Worm (Caenorhabditis elegans): ENCODE measurements around the gene K07H8.8.

DNA sequence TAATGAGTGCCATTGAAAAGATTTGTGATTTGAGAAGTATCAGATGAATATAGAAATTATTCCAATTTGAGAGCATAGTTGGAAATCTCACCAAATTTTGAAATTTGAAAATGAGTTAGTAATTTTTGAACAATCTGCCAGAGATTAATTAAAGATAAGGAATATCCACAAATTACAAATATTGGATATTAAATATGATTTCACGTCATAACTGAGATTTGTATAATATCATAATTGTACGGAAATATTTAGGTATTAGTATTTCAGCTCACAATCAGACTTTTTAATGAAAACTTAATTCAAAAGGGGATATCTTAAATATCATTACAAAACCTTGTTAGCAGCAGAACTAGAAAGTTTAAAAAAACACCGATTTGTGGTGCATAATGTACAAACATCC lies 8.3 kb downstream of the K07H8.8 start, which contains the start of gene K07H8.7:
- TF ChIP-seq klf-2 (GFP tag; conservative IDR thresholded peaks at IDR 0.05) (no peak), cog-1 (tag; optimal IDR thresholded peaks at IDR 0.05) (no peak), T22C8.4 (GFP tag; IDR thresholded peaks at IDR 0.05) (no peak), flt-1 (GFP tag; IDR thresholded peaks at IDR 0.05) (no peak), ztf-23 (GFP tag; IDR thresholded peaks at IDR 0.05) (no peak), ztf-29 (GFP tag; IDR thresholded peaks at IDR 0.05) (no peak), ref-1 (GFP tag; conservative IDR thresholded peaks at IDR 0.05) (no peak), med-1 (GFP tag; optimal IDR thresholded peaks at IDR 0.05; ENCODE audit: insufficient read depth) (no peak), tab-1 (GFP tag; IDR thresholded peaks at IDR 0.05) (no peak)
